Worm (Caenorhabditis elegans): ENCODE measurements around the gene vps-37.

DNA sequence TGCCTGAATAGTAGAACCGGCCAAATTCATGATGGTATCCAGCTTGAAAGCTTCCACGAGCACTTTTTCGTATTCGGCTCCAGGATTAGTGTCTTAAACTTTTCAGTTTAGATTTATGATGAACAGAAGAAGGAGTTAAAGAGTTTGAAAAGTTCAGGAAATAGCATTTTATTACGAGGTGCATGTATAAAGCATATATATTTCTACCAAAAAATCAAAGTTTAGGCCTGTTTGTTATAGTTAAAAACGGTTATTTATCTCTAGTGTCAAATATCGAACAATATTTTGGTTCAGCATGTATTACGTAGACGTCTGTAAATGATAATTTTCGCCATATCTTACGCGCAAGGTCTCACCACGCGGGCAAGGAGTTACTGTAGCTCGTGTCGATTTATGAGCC, 11.2 kb upstream of the vps-37 start, which contains the start of gene klc-2:
- TF ChIP-seq skn-1 (tag; optimal IDR thresholded peaks at IDR 0.05) (no peak), ceh-28 (tag; optimal IDR thresholded peaks at IDR 0.05) (no peak), fkh-10 (GFP tag; optimal IDR thresholded peaks at IDR 0.05) (no peak), ZK546.5 (tag; optimal IDR thresholded peaks at IDR 0.05) (no peak), egl-5 (tag; optimal IDR thresholded peaks at IDR 0.05) (no peak), pha-4 (tag; optimal IDR thresholded peaks at IDR 0.05) (no peak), ztf-4 (tag; optimal IDR thresholded peaks at IDR 0.05) (no peak)
